Fruit fly (Drosophila melanogaster) whole organism, prepupa: Measurements from ENCODE around the gene CG43131.

Source experiments
- Blimp-1 ChIP-seq: fragments of 200-800 bp; sonication (Bioruptor generic); optimal IDR thresholded peaks from 3 replicates; lab custom pipeline; 2017; ENCODE audit warnings: missing biosample characterization, missing genetic modification characterization, mild to moderate bottlenecking, moderate library complexity, missing genetic modification reagents
- CG15336 ChIP-seq: fragments of 200-800 bp; sonication (Bioruptor generic); IDR thresholded peaks from 2 replicates; pipeline ENCODE4 v1.3.6; 2022; ENCODE audit warnings: missing biosample characterization, missing genetic modification characterization
- CG9139 ChIP-seq: fragments of 200-800 bp; sonication (Bioruptor generic); optimal IDR thresholded peaks from 3 replicates; lab custom pipeline; 2017; ENCODE audit warnings: missing biosample characterization, mild to moderate bottlenecking, missing genetic modification characterization
- Eip75B ChIP-seq: fragments of 200-800 bp; sonication (Bioruptor generic); optimal IDR thresholded peaks from 3 replicates; lab custom pipeline; 2016; ENCODE audit warnings: missing biosample characterization, missing genetic modification characterization
- Gug ChIP-seq: fragments of 200-800 bp; sonication (Bioruptor generic); IDR thresholded peaks from 2 replicates; pipeline ENCODE4 v1.3.6; 2022; ENCODE audit warnings: missing biosample characterization, missing genetic modification characterization
- Hr39 ChIP-seq: fragments of 200-800 bp; sonication (Bioruptor generic); optimal IDR thresholded peaks from 2 replicates; lab custom pipeline; 2016; ENCODE audit warnings: missing biosample characterization, missing genetic modification characterization
- Met ChIP-seq: fragments of 200-800 bp; sonication (Bioruptor generic); optimal IDR thresholded peaks from 3 replicates; lab custom pipeline; 2016; ENCODE audit warnings: missing biosample characterization, missing genetic modification characterization
- Sox14 ChIP-seq: fragments of 200-800 bp; sonication (Bioruptor generic); optimal IDR thresholded peaks from 3 replicates; lab custom pipeline; 2016; ENCODE audit warnings: missing biosample characterization, missing genetic modification characterization
- achi ChIP-seq: fragments of 200-800 bp; sonication (Bioruptor generic); optimal IDR thresholded peaks from 3 replicates; lab custom pipeline; 2016; ENCODE audit warnings: missing biosample characterization, missing genetic modification characterization
- cyc ChIP-seq: fragments of 200-800 bp; sonication (Bioruptor generic); optimal IDR thresholded peaks from 3 replicates; lab custom pipeline; 2016; ENCODE audit warnings: missing biosample characterization, missing genetic modification characterization
- spab ChIP-seq: fragments of 200-800 bp; sonication (Bioruptor generic); optimal IDR thresholded peaks from 2 replicates; lab custom pipeline; 2017; ENCODE audit warnings: missing biosample characterization, mild to moderate bottlenecking, missing genetic modification characterization, missing genetic modification reagents

DNA sequence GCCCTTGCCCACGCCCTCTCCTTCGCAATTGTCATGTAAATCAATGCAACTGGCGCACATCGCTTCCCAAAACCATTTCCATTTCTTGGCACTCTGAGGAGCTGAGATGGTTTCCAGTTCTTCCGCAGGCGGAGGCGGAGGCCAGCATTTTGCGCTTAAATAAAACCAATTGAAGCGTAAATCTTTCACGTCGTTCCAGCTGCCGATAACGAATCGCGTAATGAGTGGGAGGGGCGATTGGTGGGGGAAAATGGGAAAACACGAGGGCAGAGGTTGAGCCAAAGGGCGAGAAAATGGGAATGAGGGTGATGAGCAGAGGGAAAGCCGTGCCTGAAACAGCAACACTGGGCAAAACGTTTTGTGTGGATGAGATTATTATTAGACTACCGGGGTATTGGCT, 6.6 kb downstream of the CG43131 start:
- no peak for TF ChIP-seq achi (GFP tag; lab: Kevin White, UChicago)
- no peak for TF ChIP-seq cyc (GFP tag; lab: Kevin White, UChicago)
- no peak for TF ChIP-seq Blimp-1 (GFP tag; lab: Kevin White, UChicago)
- TF ChIP-seq Eip75B (GFP tag; lab: Kevin White, UChicago) = no peak
- no peak for TF ChIP-seq CG9139 (GFP tag; lab: Kevin White, UChicago)
- no peak for TF ChIP-seq CG15336
- TF ChIP-seq Hr39 (GFP tag; lab: Kevin White, UChicago) = no peak
- no peak for TF ChIP-seq spab
- no peak for TF ChIP-seq Sox14 (GFP tag; lab: Kevin White, UChicago)
- TF ChIP-seq Met (GFP tag; lab: Kevin White, UChicago) = no peak
- TF ChIP-seq Gug (GFP tag; lab: Robert Waterston, UW) = no peak
